Fruit fly (Drosophila melanogaster) Kc167 (cell line): ENCODE measurements around the gene Pgant4.

Experiments used
- Myc ChIP-seq: fragments of >200 bp; optimal IDR thresholded peaks from 2 replicates; lab custom pipeline; 2017; ENCODE audit warnings: missing external identifiers
- insv ChIP-seq: fragments of >200 bp; optimal IDR thresholded peaks from 3 replicates; lab custom pipeline; 2018; ENCODE audit warnings: missing external identifiers
- ttk ChIP-seq: sonication (Bioruptor generic); optimal IDR thresholded peaks from 2 replicates; lab custom pipeline; 2017; ENCODE audit warnings: missing external identifiers

- TF ChIP-seq ttk (lab: Kevin White, UChicago), result no peak
- TF ChIP-seq Myc, result no peak
- no peak for TF ChIP-seq insv (lab: Kevin White, UChicago)
Observed at dm6 chr2L:3478034-3478880, 5.9 kb downstream of the Pgant4 start, which contains the start of gene Thor.
